Fruit fly (Drosophila melanogaster): ENCODE data around the gene PIG-P.

PIG-P gene

dm6 chr3R:26014262-26014833 is 43.7 kb downstream of the PIG-P start, which contains the start of gene Kaz-m1 (continued):
- TF ChIP-seq onecut (GFP tag; IDR thresholded peaks at IDR 0.05) (no peak), CG8089 (GFP tag; optimal IDR thresholded peaks at IDR 0.05) (no peak), CG15073 (GFP tag; optimal IDR thresholded peaks at IDR 0.05) (no peak), Poxn (GFP tag; IDR thresholded peaks at IDR 0.05) (no peak), ems (GFP tag; optimal IDR thresholded peaks at IDR 0.05) (no peak), mam (GFP tag; optimal IDR thresholded peaks at IDR 0.05) (no peak), klu (GFP tag; IDR thresholded peaks at IDR 0.05) (no peak), Dip3 (GFP tag; optimal IDR thresholded peaks at IDR 0.05) (no peak), Hr3 (GFP tag; optimal IDR thresholded peaks at IDR 0.05) (no peak), CG8924 (tag; optimal IDR thresholded peaks at IDR 0.05) (peak; percentile 70), CG9727 (GFP tag; optimal IDR thresholded peaks at IDR 0.05) (peak; percentile 44), CG6254 (GFP tag; optimal IDR thresholded peaks at IDR 0.05) (peak; percentile 22), nom (GFP tag; optimal IDR thresholded peaks at IDR 0.05) (no peak), phol (tag; optimal IDR thresholded peaks at IDR 0.05) (peak; percentile 73), CG17912 (GFP tag; optimal IDR thresholded peaks at IDR 0.05) (no peak), Awh (GFP tag; IDR thresholded peaks at IDR 0.05) (no peak), CrebB (tag; optimal IDR thresholded peaks at IDR 0.05) (no peak), CG17829 (tag; optimal IDR thresholded peaks at IDR 0.05) (peak; percentile 64), pzg (GFP tag; optimal IDR thresholded peaks at IDR 0.05) (no peak), dimm (GFP tag; IDR thresholded peaks at IDR 0.05) (no peak), abd-A (tag; optimal IDR thresholded peaks at IDR 0.05) (no peak), Neu2 (GFP tag; optimal IDR thresholded peaks at IDR 0.05; ENCODE audit: borderline replicate concordance) (no peak), zen (tag; optimal IDR thresholded peaks at IDR 0.05) (peak; percentile 26), Eip74EF (GFP tag; optimal IDR thresholded peaks at IDR 0.05) (peak in 1 of 2 experiments; percentile 42), Dbx (GFP tag; IDR thresholded peaks at IDR 0.05) (no peak), CG2116 (GFP tag; optimal IDR thresholded peaks at IDR 0.05) (no peak), CG32767 (GFP tag; IDR thresholded peaks at IDR 0.05) (peak; percentile 38; the same call in 1 of the 2 replicates), prd (optimal IDR thresholded peaks at IDR 0.05) (no peak), prd (GFP tag; IDR thresholded peaks at IDR 0.05) (peak; percentile 58; the same call in 2 of the 3 replicates), Med (GFP tag) (peak; percentile 39), CG7963 (GFP tag; IDR thresholded peaks at IDR 0.05; ENCODE audit: partially characterized antibody) (no peak), vnd (GFP tag; IDR thresholded peaks at IDR 0.05; ENCODE audit: partially characterized antibody) (no peak), CG1603 (tag; optimal IDR thresholded peaks at IDR 0.05) (no peak), CG8388 (GFP tag; optimal IDR thresholded peaks at IDR 0.05) (peak; percentile 42), CG4854 (GFP tag; optimal IDR thresholded peaks at IDR 0.05) (no peak), MBD-R2 (GFP tag; IDR thresholded peaks at IDR 0.05) (peak; percentile 23; the same call in 1 of the 2 replicates), ttk (GFP tag; IDR thresholded peaks at IDR 0.05) (no peak), CG10321 (GFP tag; IDR thresholded peaks at IDR 0.05) (no peak), exex (tag; optimal IDR thresholded peaks at IDR 0.05) (peak; percentile 41), Gsc (GFP tag; IDR thresholded peaks at IDR 0.05) (no peak), CG10147 (GFP tag; optimal IDR thresholded peaks at IDR 0.05) (no peak), ash1 (GFP tag; optimal IDR thresholded peaks at IDR 0.05) (no peak), CG5180 (GFP tag; optimal IDR thresholded peaks at IDR 0.05) (no peak), Antp (GFP tag; optimal IDR thresholded peaks at IDR 0.05) (no peak), CoRest (tag; optimal IDR thresholded peaks at IDR 0.05) (peak; percentile 77), bsh (GFP tag; optimal IDR thresholded peaks at IDR 0.05) (peak in 1 of 2 experiments; percentile 78), H15 (GFP tag; IDR thresholded peaks at IDR 0.05) (no peak), gcm (GFP tag; optimal IDR thresholded peaks at IDR 0.05) (peak; percentile 58), mirr (GFP tag; optimal IDR thresholded peaks at IDR 0.05) (peak; percentile 4), chinmo (GFP tag; IDR thresholded peaks at IDR 0.05; ENCODE audit: partially characterized antibody) (no peak)

Data from whole organism, embryonic.